Fruit fly (Drosophila melanogaster) whole organism, embryonic: ENCODE results near the gene CG5882.

Experiments used
- Abd-B ChIP-seq: fragments of 200-800 bp; sonication (Bioruptor generic); optimal IDR thresholded peaks from 2 replicates; lab custom pipeline; 2018; ENCODE audit warnings: missing biosample characterization, mild to moderate bottlenecking, missing genetic modification characterization, moderate library complexity
- Antp ChIP-seq: fragments of 200-800 bp; sonication (Bioruptor generic); optimal IDR thresholded peaks from 3 replicates; lab custom pipeline; 2016; ENCODE audit warnings: missing biosample characterization, missing genetic modification characterization
- Bgb ChIP-seq: fragments of 200-800 bp; sonication (Bioruptor generic); IDR thresholded peaks from 2 replicates; pipeline ENCODE4 v1.3.6; 2022; ENCODE audit warnings: missing biosample characterization, missing genetic modification characterization; ENCODE audit not compliant: partially characterized antibody
- Bteb2 ChIP-seq: fragments of 200-800 bp; sonication (Bioruptor generic); optimal IDR thresholded peaks from 2 replicates; lab custom pipeline; 2016; ENCODE audit warnings: missing biosample characterization, missing genetic modification characterization
- CG12104 ChIP-seq: fragments of 200-800 bp; sonication (Bioruptor generic); optimal IDR thresholded peaks from 3 replicates; lab custom pipeline; 2016; ENCODE audit warnings: missing biosample characterization, missing genetic modification characterization
- CG1233 ChIP-seq: fragments of 200-800 bp; sonication (Bioruptor generic); optimal IDR thresholded peaks from 4 replicates; lab custom pipeline; 2018; ENCODE audit warnings: missing biosample characterization, mild to moderate bottlenecking, missing genetic modification characterization
- CG12942 ChIP-seq: fragments of 200-800 bp; sonication (Bioruptor generic); optimal IDR thresholded peaks from 3 replicates; lab custom pipeline; 2016; ENCODE audit warnings: missing biosample characterization, missing genetic modification characterization
- CG13296 ChIP-seq: fragments of 200-800 bp; sonication (Bioruptor generic); optimal IDR thresholded peaks from 3 replicates; lab custom pipeline; 2018; ENCODE audit warnings: missing biosample characterization, mild to moderate bottlenecking, missing genetic modification characterization
- CG14965 ChIP-seq: fragments of 200-800 bp; sonication (Bioruptor generic); optimal IDR thresholded peaks from 2 replicates; lab custom pipeline; 2016; ENCODE audit warnings: missing biosample characterization, missing genetic modification characterization, borderline replicate concordance
- CG15269 ChIP-seq: fragments of 200-800 bp; sonication (Bioruptor generic); optimal IDR thresholded peaks from 2 replicates; lab custom pipeline; 2018; ENCODE audit warnings: missing biosample characterization, mild to moderate bottlenecking, missing genetic modification characterization, moderate library complexity
- CG2678 ChIP-seq: fragments of 200-800 bp; sonication (Bioruptor generic); optimal IDR thresholded peaks from 3 replicates; lab custom pipeline; 2019; ENCODE audit warnings: missing biosample characterization, mild to moderate bottlenecking, missing genetic modification characterization, moderate library complexity
- CG3281 ChIP-seq: fragments of 200-800 bp; sonication (Bioruptor generic); optimal IDR thresholded peaks from 3 replicates; lab custom pipeline; 2017; ENCODE audit warnings: missing biosample characterization, mild to moderate bottlenecking, missing genetic modification characterization
- CG34376 ChIP-seq: fragments of 200-800 bp; sonication (Bioruptor generic); optimal IDR thresholded peaks from 2 replicates; lab custom pipeline; 2018; ENCODE audit warnings: missing biosample characterization, mild to moderate bottlenecking, missing genetic modification characterization
- CG3838 ChIP-seq: fragments of 200-800 bp; sonication (Bioruptor generic); optimal IDR thresholded peaks from 3 replicates; lab custom pipeline; 2016; ENCODE audit warnings: missing biosample characterization, missing genetic modification characterization
- CG3847 ChIP-seq: fragments of 200-800 bp; sonication (Bioruptor generic); IDR thresholded peaks from 2 replicates; pipeline ENCODE4 v1.3.6; 2022; ENCODE audit warnings: missing biosample characterization, missing genetic modification characterization
- CG4424 ChIP-seq: fragments of 200-800 bp; sonication (Bioruptor generic); optimal IDR thresholded peaks from 3 replicates; lab custom pipeline; 2016; ENCODE audit warnings: missing biosample characterization, missing genetic modification characterization
- CG4707 ChIP-seq: fragments of 200-800 bp; sonication (Bioruptor generic); optimal IDR thresholded peaks from 2 replicates; lab custom pipeline; 2018; ENCODE audit warnings: missing biosample characterization, mild to moderate bottlenecking, missing genetic modification characterization, moderate library complexity
- CG4820 ChIP-seq: fragments of 200-800 bp; sonication (Bioruptor generic); optimal IDR thresholded peaks from 3 replicates; lab custom pipeline; 2016; ENCODE audit warnings: missing biosample characterization, missing genetic modification characterization
- CG7839 ChIP-seq: fragments of 200-800 bp; sonication (Bioruptor generic); optimal IDR thresholded peaks from 3 replicates; lab custom pipeline; 2018; ENCODE audit warnings: missing biosample characterization, mild to moderate bottlenecking, missing genetic modification characterization, moderate library complexity
- CG7963 ChIP-seq: fragments of 200-800 bp; sonication (Bioruptor generic); IDR thresholded peaks from 3 replicates; pipeline ENCODE4 v1.3.6; 2022; ENCODE audit warnings: missing biosample characterization, missing genetic modification characterization; ENCODE audit not compliant: partially characterized antibody
- Chrac-16 ChIP-seq: fragments of 200-800 bp; sonication (Bioruptor generic); optimal IDR thresholded peaks from 3 replicates; lab custom pipeline; 2016; ENCODE audit warnings: missing biosample characterization, missing genetic modification characterization
- Dip3 ChIP-seq: fragments of 200-800 bp; sonication (Bioruptor generic); optimal IDR thresholded peaks from 3 replicates; lab custom pipeline; 2016; ENCODE audit warnings: missing biosample characterization, missing genetic modification characterization
- Drgx ChIP-seq: fragments of 200-800 bp; sonication (Bioruptor generic); IDR thresholded peaks from 2 replicates; pipeline ENCODE4 v1.3.6; 2022; ENCODE audit warnings: missing biosample characterization, missing genetic modification characterization
- Lim3 ChIP-seq: fragments of 200-800 bp; sonication (Bioruptor generic); IDR thresholded peaks from 2 replicates; pipeline ENCODE4 v1.3.6; 2022; ENCODE audit warnings: missing biosample characterization, missing genetic modification characterization
- Nf-YC ChIP-seq: fragments of 200-800 bp; optimal IDR thresholded peaks from 3 replicates; lab custom pipeline; 2019; ENCODE audit warnings: missing biosample characterization, mild to moderate bottlenecking, missing genetic modification characterization, moderate library complexity
- NfI ChIP-seq: fragments of 200-800 bp; sonication (Bioruptor generic); optimal IDR thresholded peaks from 3 replicates; lab custom pipeline; 2018; ENCODE audit warnings: missing biosample characterization, mild to moderate bottlenecking, missing genetic modification characterization, moderate library complexity
- Pdp1 ChIP-seq, 2 experiments: fragments of 200-800 bp; sonication (Bioruptor generic); optimal IDR thresholded peaks; 3 replicates each; lab custom pipeline; 2016; ENCODE audit warnings: missing biosample characterization in 2 of 2, missing genetic modification characterization in 2 of 2, mild to moderate bottlenecking in 1 of 2, moderate library complexity in 1 of 2
- Ptx1 ChIP-seq: fragments of 200-800 bp; sonication (Bioruptor generic); IDR thresholded peaks from 2 replicates; pipeline ENCODE4 v1.3.6; 2022; ENCODE audit warnings: missing biosample characterization, missing genetic modification characterization
- al ChIP-seq: fragments of 200-800 bp; sonication (Bioruptor generic); IDR thresholded peaks from 2 replicates; pipeline ENCODE4 v1.3.6; 2022; ENCODE audit warnings: missing biosample characterization, missing genetic modification characterization
- ato ChIP-seq: fragments of 200-800 bp; sonication (Bioruptor generic); IDR thresholded peaks from 2 replicates; pipeline ENCODE4 v1.3.6; 2022; ENCODE audit warnings: missing biosample characterization, missing genetic modification characterization; ENCODE audit not compliant: partially characterized antibody
- az2 ChIP-seq: fragments of 200-800 bp; sonication (Bioruptor generic); optimal IDR thresholded peaks from 3 replicates; lab custom pipeline; 2016; ENCODE audit warnings: missing biosample characterization, missing genetic modification characterization
- bsh ChIP-seq, 2 experiments: fragments of 200-800 bp; sonication (Bioruptor generic); optimal IDR thresholded peaks; 2 replicates each; lab custom pipeline; 2017 to 2018; ENCODE audit warnings: mild to moderate bottlenecking in 2 of 2, missing biosample characterization in 2 of 2, missing genetic modification characterization in 2 of 2, moderate library complexity in 1 of 2
- cato ChIP-seq: fragments of 200-800 bp; sonication (Bioruptor generic); optimal IDR thresholded peaks from 2 replicates; lab custom pipeline; 2016; ENCODE audit warnings: missing biosample characterization, missing genetic modification characterization, borderline replicate concordance
- dpn ChIP-seq, 2 experiments: fragments of 200-800 bp; sonication (Bioruptor generic); optimal IDR thresholded peaks; 3 replicates each; lab custom pipeline; 2016; ENCODE audit warnings: missing biosample characterization in 2 of 2, missing genetic modification characterization in 2 of 2
- kah ChIP-seq: fragments of 200-800 bp; sonication (Bioruptor generic); optimal IDR thresholded peaks from 2 replicates; lab custom pipeline; 2018; ENCODE audit warnings: missing biosample characterization, mild to moderate bottlenecking, missing genetic modification characterization
- kni ChIP-seq: fragments of 200-800 bp; sonication (Bioruptor generic); optimal IDR thresholded peaks from 3 replicates; lab custom pipeline; 2017; ENCODE audit warnings: mild to moderate bottlenecking, missing biosample characterization, missing genetic modification reagents, missing genetic modification characterization
- lola ChIP-seq, 3 experiments: fragments of >200 bp in 2 of 3; fragments of 200-800 bp in 1 of 3; sonication (Bioruptor generic) in 1 of 3; optimal IDR thresholded peaks; 2 replicates each; lab custom pipeline; 2017 to 2019; ENCODE audit warnings: missing biosample characterization in 3 of 3, missing genetic modification characterization in 3 of 3, mild to moderate bottlenecking in 1 of 3, moderate library complexity in 1 of 3
- nerfin-1 ChIP-seq: fragments of 200-800 bp; sonication (Bioruptor generic); optimal IDR thresholded peaks from 3 replicates; lab custom pipeline; 2019; ENCODE audit warnings: missing biosample characterization, mild to moderate bottlenecking, missing genetic modification characterization, moderate library complexity
- org-1 ChIP-seq: fragments of 200-800 bp; sonication (Bioruptor generic); optimal IDR thresholded peaks from 2 replicates; lab custom pipeline; 2017; ENCODE audit warnings: missing biosample characterization, missing genetic modification characterization
- pho ChIP-seq: fragments of 200-800 bp; sonication (Bioruptor generic); optimal IDR thresholded peaks from 2 replicates; lab custom pipeline; 2016; ENCODE audit warnings: missing biosample characterization, missing genetic modification characterization
- prd ChIP-seq, 3 experiments: fragments of >200 bp in 2 of 3; fragments of 200-800 bp in 1 of 3; sonication (Bioruptor generic) in 1 of 3; optimal IDR thresholded peaks in 2 of 3; IDR thresholded peaks in 1 of 3; 2 replicates in 2 of 3; 3 replicates in 1 of 3; pipeline versions ENCODE4 v1.3.6 to Lab custom; 2017 to 2022; ENCODE audit warnings: missing biosample characterization in 1 of 3, missing genetic modification characterization in 1 of 3
- sd ChIP-seq: fragments of 200-800 bp; sonication (Bioruptor generic); optimal IDR thresholded peaks from 3 replicates; lab custom pipeline; 2018; ENCODE audit warnings: missing biosample characterization, mild to moderate bottlenecking, missing genetic modification characterization, moderate library complexity
- seq ChIP-seq: fragments of 200-800 bp; sonication (Bioruptor generic); IDR thresholded peaks from 2 replicates; pipeline ENCODE4 v1.3.6; 2022; ENCODE audit warnings: missing biosample characterization, missing genetic modification characterization
- sima ChIP-seq: fragments of 200-800 bp; sonication (Bioruptor generic); optimal IDR thresholded peaks from 2 replicates; lab custom pipeline; 2016; ENCODE audit warnings: missing biosample characterization, missing genetic modification characterization
- slp2 ChIP-seq: fragments of 200-800 bp; sonication (Bioruptor generic); optimal IDR thresholded peaks from 2 replicates; lab custom pipeline; 2016; ENCODE audit warnings: missing biosample characterization, missing genetic modification characterization
- tgo ChIP-seq: fragments of 200-800 bp; sonication (Bioruptor generic); IDR thresholded peaks from 3 replicates; pipeline ENCODE4 v1.3.6; 2022; ENCODE audit warnings: missing biosample characterization, missing genetic modification characterization
- vnd ChIP-seq: fragments of 200-800 bp; sonication (Bioruptor generic); IDR thresholded peaks from 3 replicates; pipeline ENCODE4 v1.3.6; 2022; ENCODE audit warnings: missing biosample characterization, missing genetic modification characterization; ENCODE audit not compliant: partially characterized antibody

CG5882 gene

DNA sequence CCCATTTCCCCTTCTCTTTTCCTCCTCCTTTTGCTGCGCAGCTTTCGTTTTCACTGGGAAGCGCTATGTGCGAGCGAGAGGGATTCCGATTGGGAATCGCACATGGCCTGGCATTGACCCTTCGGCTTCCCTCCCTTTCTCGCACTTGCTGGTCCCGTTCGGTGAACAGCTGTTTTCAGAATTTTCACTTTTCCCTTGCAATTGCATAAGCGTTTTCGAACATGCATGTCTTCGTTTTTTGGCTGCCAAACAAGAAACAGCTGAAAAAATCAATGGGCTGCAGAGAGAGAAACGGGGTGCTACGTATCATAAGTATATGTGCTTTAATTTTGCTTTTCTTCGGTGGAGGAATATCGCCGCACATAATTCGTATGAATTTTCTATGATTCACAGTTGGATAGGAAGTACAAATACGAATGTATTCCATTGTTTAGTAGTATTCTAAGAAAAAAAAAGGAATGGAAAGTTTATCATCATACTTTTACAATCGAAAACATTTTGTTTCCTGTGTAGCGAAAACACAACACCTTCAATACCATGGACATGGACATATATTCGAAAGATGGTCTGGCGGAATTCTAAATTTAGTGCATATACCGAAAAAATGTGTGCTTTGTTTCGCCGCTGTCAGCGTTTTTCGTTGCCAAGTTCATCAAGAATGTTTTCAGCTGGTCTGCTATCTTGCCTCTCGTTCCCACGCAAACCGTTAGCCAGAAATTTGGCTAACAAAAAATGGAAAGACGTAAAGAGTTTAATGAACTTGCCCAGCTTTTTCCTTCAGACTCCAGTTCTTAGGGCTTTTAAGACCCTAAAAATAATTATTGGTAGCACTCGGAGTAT lies 33.9 kb downstream of the CG5882 start (continued):
- no peak for TF ChIP-seq seq (GFP tag; lab: Robert Waterston, UW)
- peak; percentile 21; the same call in 1 of the 2 replicates for TF ChIP-seq Drgx (GFP tag; lab: Robert Waterston, UW)
- peak; percentile 29; the same call in 1 of the 2 replicates for TF ChIP-seq CG3847 (GFP tag; lab: Robert Waterston, UW)
- TF ChIP-seq Abd-B (GFP tag; lab: Kevin White, UChicago) = peak; percentile 11
- TF ChIP-seq CG14965 (GFP tag; lab: Kevin White, UChicago) = no peak
- peak in 1 of 2 experiments; percentile 29 for TF ChIP-seq dpn (GFP tag; optimal IDR thresholded peaks at IDR 0.05; lab: Kevin White, UChicago)
- no peak for TF ChIP-seq cato (GFP tag; lab: Kevin White, UChicago)
- TF ChIP-seq nerfin-1 (tag; lab: Kevin White, UChicago) = peak; percentile 23
- no peak for TF ChIP-seq ato (GFP tag; lab: Robert Waterston, UW)
- TF ChIP-seq az2 (GFP tag; lab: Kevin White, UChicago) = peak; percentile 41
- no peak for TF ChIP-seq vnd (GFP tag; lab: Robert Waterston, UW)
- no peak for TF ChIP-seq CG34376 (GFP tag; lab: Kevin White, UChicago)
- TF ChIP-seq Dip3 (GFP tag; lab: Kevin White, UChicago) = peak; percentile 45
- TF ChIP-seq Chrac-16 = peak; percentile 15
- peak; percentile 16 for TF ChIP-seq CG4820
- TF ChIP-seq org-1 (GFP tag; lab: Kevin White, UChicago) = peak; percentile 34
- peak; percentile 14 for TF ChIP-seq CG13296 (GFP tag; lab: Kevin White, UChicago)
- no peak for TF ChIP-seq CG7963 (GFP tag; lab: Robert Waterston, UW)
- TF ChIP-seq sd (tag; lab: Kevin White, UChicago) = peak; percentile 59
- no peak for TF ChIP-seq slp2 (GFP tag; lab: Kevin White, UChicago)
- TF ChIP-seq prd (optimal IDR thresholded peaks at IDR 0.05; lab: Kevin White, UChicago) = no peak
- TF ChIP-seq prd (GFP tag; IDR thresholded peaks at IDR 0.05; lab: Robert Waterston, UW) = peak; percentile 26; the same call in 1 of the 3 replicates
- TF ChIP-seq tgo = no peak
- TF ChIP-seq kah (GFP tag; lab: Kevin White, UChicago) = peak; percentile 45
- no peak for TF ChIP-seq kni (GFP tag; lab: Kevin White, UChicago)
- peak; percentile 69 for TF ChIP-seq CG2678 (tag; lab: Kevin White, UChicago)
- TF ChIP-seq CG4424 = no peak
- TF ChIP-seq CG7839 (tag; lab: Kevin White, UChicago) = peak; percentile 57
- TF ChIP-seq Pdp1 (GFP tag; optimal IDR thresholded peaks at IDR 0.05; lab: Kevin White, UChicago) = peak; percentile 24 to 76
- no peak for TF ChIP-seq Bgb
- peak; percentile 32 for TF ChIP-seq NfI (GFP tag; lab: Kevin White, UChicago)
- TF ChIP-seq Ptx1 (GFP tag; lab: Robert Waterston, UW) = peak; percentile 54
- TF ChIP-seq pho = peak; percentile 30
- peak; percentile 65 for TF ChIP-seq CG15269 (tag; lab: Kevin White, UChicago)
- TF ChIP-seq CG12942 (GFP tag; lab: Kevin White, UChicago) = peak; percentile 10
- no peak for TF ChIP-seq Bteb2 (GFP tag; lab: Kevin White, UChicago)
- TF ChIP-seq bsh (GFP tag; optimal IDR thresholded peaks at IDR 0.05; lab: Kevin White, UChicago) = peak in 1 of 2 experiments; percentile 63
- TF ChIP-seq sima = no peak
- TF ChIP-seq Lim3 (GFP tag; lab: Robert Waterston, UW) = no peak
- TF ChIP-seq CG3838 (GFP tag; lab: Kevin White, UChicago) = no peak
- peak in 1 of 3 experiments; percentile 11 for TF ChIP-seq lola (GFP tag; optimal IDR thresholded peaks at IDR 0.05; lab: Kevin White, UChicago)
- TF ChIP-seq CG4707 = no peak
- TF ChIP-seq al = peak; percentile 58
- peak; percentile 62 for TF ChIP-seq CG3281
- TF ChIP-seq Antp (GFP tag; lab: Kevin White, UChicago) = no peak
- no peak for TF ChIP-seq CG12104 (GFP tag; lab: Kevin White, UChicago)
- peak; percentile 19 for TF ChIP-seq Nf-YC (tag; lab: Kevin White, UChicago)
- TF ChIP-seq CG1233 (GFP tag; lab: Kevin White, UChicago) = peak; percentile 42
